Fruit fly (Drosophila melanogaster): ENCODE measurements around the gene Dnaaf6.

Gene Dnaaf6

dm6 chr3L:14678097-14678679 is 6.4 kb upstream of the Dnaaf6 start, which contains the start of gene CG4914:
Gene CG4914 (minus strand): TSS chr3L:14678147.
- no peak for TF ChIP-seq CG17801 (GFP tag; optimal IDR thresholded peaks at IDR 0.05; ENCODE audit: partially characterized antibody)

dm6 chr3L:14681504-14681903 is 3.1 kb upstream of the Dnaaf6 start:
- no peak for TF ChIP-seq CG17801 (GFP tag; optimal IDR thresholded peaks at IDR 0.05; ENCODE audit: partially characterized antibody)

dm6 chr3L:14686251-14686650 is 1.7 kb downstream of the Dnaaf6 start:
- TF ChIP-seq CG17801 (GFP tag; optimal IDR thresholded peaks at IDR 0.05; ENCODE audit: partially characterized antibody), result no peak

dm6 chr3L:14691047-14691446 is 6.5 kb downstream of the Dnaaf6 start, which contains the start of gene gdrd:
Gene gdrd (plus strand): TSS chr3L:14691347.
- TF ChIP-seq CG17801 (GFP tag; optimal IDR thresholded peaks at IDR 0.05; ENCODE audit: partially characterized antibody), result no peak

- TF ChIP-seq CG17801 (GFP tag; optimal IDR thresholded peaks at IDR 0.05; ENCODE audit: partially characterized antibody), result no peak
These were observed 12.4 kb downstream of the Dnaaf6 start, which contains the start of gene CG13474 for dm6 chr3L:14697005-14697404. Gene CG13474 (minus strand): TSS chr3L:14697105.

dm6 chr3L:14701578-14701977 is 17.0 kb downstream of the Dnaaf6 start, which contains the start of gene CG17177:
Gene CG17177 (minus strand): TSS chr3L:14701678.
- no peak for TF ChIP-seq CG17801 (GFP tag; optimal IDR thresholded peaks at IDR 0.05; ENCODE audit: partially characterized antibody)

dm6 chr3L:14705164-14705563 is 20.6 kb downstream of the Dnaaf6 start, which contains the start of gene CG13476:
Gene CG13476 (plus strand): TSS chr3L:14705464.
- no peak for TF ChIP-seq CG17801 (GFP tag; optimal IDR thresholded peaks at IDR 0.05; ENCODE audit: partially characterized antibody)

dm6 chr3L:14706461-14706880 is 21.9 kb downstream of the Dnaaf6 start:
- TF ChIP-seq CG17801 (GFP tag; optimal IDR thresholded peaks at IDR 0.05; ENCODE audit: partially characterized antibody), result peak; percentile 24

dm6 chr3L:14708053-14708452 is 23.5 kb downstream of the Dnaaf6 start:
- TF ChIP-seq CG17801 (GFP tag; optimal IDR thresholded peaks at IDR 0.05; ENCODE audit: partially characterized antibody), result no peak

- no peak for TF ChIP-seq CG17801 (GFP tag; optimal IDR thresholded peaks at IDR 0.05; ENCODE audit: partially characterized antibody)
These were observed 28.2 kb downstream of the Dnaaf6 start for dm6 chr3L:14712799-14713198.

- no peak for TF ChIP-seq CG17801 (GFP tag; optimal IDR thresholded peaks at IDR 0.05; ENCODE audit: partially characterized antibody)
These were observed 43.9 kb downstream of the Dnaaf6 start, which contains the start of gene CG13473 for dm6 chr3L:14728460-14728859. Gene CG13473 (plus strand): TSS chr3L:14728760.

dm6 chr3L:14731790-14732189 is 47.2 kb downstream of the Dnaaf6 start:
- TF ChIP-seq CG17801 (GFP tag; optimal IDR thresholded peaks at IDR 0.05; ENCODE audit: partially characterized antibody), result no peak

- no peak for TF ChIP-seq CG17801 (GFP tag; optimal IDR thresholded peaks at IDR 0.05; ENCODE audit: partially characterized antibody)
These were observed 48.8 kb downstream of the Dnaaf6 start, which contains the start of gene CG13471 for dm6 chr3L:14733417-14733816. Gene CG13471 (minus strand): TSS chr3L:14733517.

Data from ovary, adult (tissue).